Fruit fly (Drosophila melanogaster) whole organism, pupa: ENCODE measurements around the gene CG12702.
A peak's percentile ranks its signal among the peaks of the same experiment; 100 is the strongest.

Experiments used
- CG10348 ChIP-seq: fragments of 200-800 bp; sonication (Bioruptor generic); IDR thresholded peaks from 2 replicates; pipeline ENCODE4 v1.3.6; 2022; ENCODE audit warnings: missing biosample characterization, missing genetic modification characterization
- CG12605 ChIP-seq: fragments of 200-800 bp; sonication (Bioruptor generic); IDR thresholded peaks from 2 replicates; pipeline ENCODE4 v1.3.6; 2022; ENCODE audit warnings: missing biosample characterization, missing genetic modification characterization
- CG13204 ChIP-seq: fragments of 200-800 bp; sonication (Bioruptor generic); optimal IDR thresholded peaks from 2 replicates; lab custom pipeline; 2018; ENCODE audit warnings: missing biosample characterization, mild to moderate bottlenecking, missing genetic modification characterization, moderate library complexity
- CG14655 ChIP-seq: fragments of 200-800 bp; sonication (Bioruptor generic); optimal IDR thresholded peaks from 3 replicates; lab custom pipeline; 2017; ENCODE audit warnings: mild to moderate bottlenecking, missing biosample characterization, missing genetic modification reagents, missing genetic modification characterization
- CG15710 ChIP-seq: fragments of 200-800 bp; sonication (Bioruptor generic); optimal IDR thresholded peaks from 2 replicates; lab custom pipeline; 2018; ENCODE audit warnings: missing biosample characterization, mild to moderate bottlenecking, missing genetic modification characterization, moderate library complexity
- CG17806 ChIP-seq: fragments of 200-800 bp; sonication (Bioruptor generic); optimal IDR thresholded peaks from 2 replicates; lab custom pipeline; 2018; ENCODE audit warnings: missing biosample characterization, mild to moderate bottlenecking, missing genetic modification characterization, moderate library complexity
- CG32121 ChIP-seq: fragments of 200-800 bp; sonication (Bioruptor generic); IDR thresholded peaks from 2 replicates; pipeline ENCODE4 v1.3.6; 2022; ENCODE audit warnings: missing biosample characterization, missing genetic modification characterization
- CG34367 ChIP-seq: fragments of 200-800 bp; sonication (Bioruptor generic); optimal IDR thresholded peaks from 2 replicates; lab custom pipeline; 2018; ENCODE audit warnings: missing biosample characterization, mild to moderate bottlenecking, missing genetic modification characterization
- CG4496 ChIP-seq: fragments of 200-800 bp; sonication (Bioruptor generic); IDR thresholded peaks from 3 replicates; pipeline ENCODE4 v1.3.6; 2022; ENCODE audit warnings: missing biosample characterization, missing genetic modification characterization
- CG8159 ChIP-seq: fragments of 200-800 bp; sonication (Bioruptor generic); optimal IDR thresholded peaks from 3 replicates; lab custom pipeline; 2018; ENCODE audit warnings: missing biosample characterization, mild to moderate bottlenecking, missing genetic modification characterization, moderate library complexity
- CG8301 ChIP-seq: fragments of 200-800 bp; sonication (Bioruptor generic); optimal IDR thresholded peaks from 2 replicates; lab custom pipeline; 2018; ENCODE audit warnings: missing biosample characterization, mild to moderate bottlenecking, missing genetic modification characterization
- CG9948 ChIP-seq: fragments of 200-800 bp; sonication (Bioruptor generic); optimal IDR thresholded peaks from 2 replicates; lab custom pipeline; 2018; ENCODE audit warnings: missing biosample characterization, mild to moderate bottlenecking, missing genetic modification characterization, moderate library complexity
- D1 ChIP-seq: fragments of 200-800 bp; sonication (Bioruptor generic); optimal IDR thresholded peaks from 2 replicates; lab custom pipeline; 2018; ENCODE audit warnings: missing biosample characterization, mild to moderate bottlenecking, missing genetic modification characterization, moderate library complexity
- EcR ChIP-seq: fragments of 200-800 bp; sonication (Bioruptor generic); optimal IDR thresholded peaks from 3 replicates; lab custom pipeline; 2019; ENCODE audit warnings: missing biosample characterization, missing genetic modification characterization, mild to moderate bottlenecking, moderate library complexity, missing genetic modification reagents
- Ets98B ChIP-seq: fragments of 200-800 bp; sonication (Bioruptor generic); IDR thresholded peaks from 2 replicates; pipeline ENCODE4 v1.3.6; 2022; ENCODE audit warnings: missing biosample characterization, missing genetic modification characterization
- Pif1A ChIP-seq: fragments of 200-800 bp; sonication (Bioruptor generic); optimal IDR thresholded peaks from 3 replicates; lab custom pipeline; 2016; ENCODE audit warnings: missing biosample characterization, missing genetic modification characterization
- Pif1B ChIP-seq: fragments of 200-800 bp; sonication (Bioruptor generic); optimal IDR thresholded peaks from 3 replicates; lab custom pipeline; 2016; ENCODE audit warnings: missing biosample characterization, missing genetic modification characterization
- fd96Ca ChIP-seq: fragments of 200-800 bp; sonication (Bioruptor generic); IDR thresholded peaks from 3 replicates; pipeline ENCODE4 v1.3.6; 2022; ENCODE audit warnings: missing biosample characterization, missing genetic modification characterization
- gl ChIP-seq: fragments of 200-800 bp; sonication (Bioruptor generic); optimal IDR thresholded peaks from 2 replicates; lab custom pipeline; 2018; ENCODE audit warnings: missing biosample characterization, mild to moderate bottlenecking, missing genetic modification characterization
- rn ChIP-seq: fragments of 200-800 bp; sonication (Bioruptor generic); IDR thresholded peaks from 2 replicates; pipeline ENCODE4 v1.3.6; 2022; ENCODE audit warnings: missing biosample characterization, missing genetic modification characterization

The CG12702 gene

dm6 chrX:19765490-19766212 lies 977 bp upstream of the CG12702 start:
- TF ChIP-seq CG14655 (peak; percentile 19), Pif1A (GFP tag; lab: Kevin White, UChicago) (no peak), CG8159 (tag; lab: Kevin White, UChicago) (peak; percentile 2)
- TF ChIP-seq, all 21 proteins: peak for 2

- TF ChIP-seq D1 (tag; lab: Kevin White, UChicago) (no peak), CG17806 (tag; lab: Kevin White, UChicago) (no peak), Ets98B (GFP tag; lab: Robert Waterston, UW) (no peak), CG8159 (tag; lab: Kevin White, UChicago) (no peak), gl (tag; lab: Kevin White, UChicago) (no peak), CG13204 (GFP tag; lab: Kevin White, UChicago) (no peak), CG8301 (tag; lab: Kevin White, UChicago) (no peak), CG9948 (tag; lab: Kevin White, UChicago) (no peak), CG12605 (GFP tag; lab: Robert Waterston, UW) (no peak), CG14655 (no peak), fd96Ca (GFP tag; lab: Robert Waterston, UW) (no peak), CG15710 (no peak), CG32121 (GFP tag; lab: Robert Waterston, UW) (no peak)
- TF ChIP-seq, all 21 proteins: peak for 0
These were observed 1.2 kb downstream of the CG12702 start for dm6 chrX:19763440-19764002.

- TF ChIP-seq fd96Ca (GFP tag; lab: Robert Waterston, UW) (no peak), gl (tag; lab: Kevin White, UChicago) (no peak), CG13204 (GFP tag; lab: Kevin White, UChicago) (no peak), Pif1A (GFP tag; lab: Kevin White, UChicago) (no peak), CG17806 (tag; lab: Kevin White, UChicago) (no peak), CG10348 (GFP tag; lab: Robert Waterston, UW) (no peak)
These were observed 2.5 kb downstream of the CG12702 start for dm6 chrX:19762167-19762566.

dm6 chrX:19754705-19755403 lies 9.8 kb downstream of the CG12702 start:
- TF ChIP-seq CG15710 (no peak), Ets98B (GFP tag; lab: Robert Waterston, UW) (no peak), Pif1A (GFP tag; lab: Kevin White, UChicago) (no peak), CG8159 (tag; lab: Kevin White, UChicago) (no peak), CG4496 (GFP tag; lab: Robert Waterston, UW) (0 out of 3 replicates have a peak, but pooled peaks have one; percentile 22), CG10348 (GFP tag; lab: Robert Waterston, UW) (no peak), Pif1B (no peak), CG9948 (tag; lab: Kevin White, UChicago) (no peak), CG17806 (tag; lab: Kevin White, UChicago) (no peak)
- TF ChIP-seq, all 21 proteins: peak for 1

dm6 chrX:19754152-19754579 lies 10.5 kb downstream of the CG12702 start:
- TF ChIP-seq CG13204 (GFP tag; lab: Kevin White, UChicago) (peak; percentile 35), rn (GFP tag; lab: Robert Waterston, UW) (no peak), EcR (GFP tag; lab: Kevin White, UChicago) (peak; percentile 83)

- TF ChIP-seq rn (GFP tag; lab: Robert Waterston, UW) (no peak), CG14655 (no peak)
These were observed 11.0 kb downstream of the CG12702 start for dm6 chrX:19753710-19754109.

dm6 chrX:19752344-19752743 lies 12.3 kb downstream of the CG12702 start:
- TF ChIP-seq CG12605 (GFP tag; lab: Robert Waterston, UW) (no peak), CG14655 (no peak), CG10348 (GFP tag; lab: Robert Waterston, UW) (no peak), fd96Ca (GFP tag; lab: Robert Waterston, UW) (no peak), Pif1B (no peak), CG9948 (tag; lab: Kevin White, UChicago) (no peak), CG4496 (GFP tag; lab: Robert Waterston, UW) (no peak), Ets98B (GFP tag; lab: Robert Waterston, UW) (no peak), CG34367 (no peak), CG8301 (tag; lab: Kevin White, UChicago) (no peak), EcR (GFP tag; lab: Kevin White, UChicago) (no peak)
